Worm (Caenorhabditis elegans) whole organism, L4/young adult: Measurements from ENCODE around the gene F40A3.4.

Experiments
- W03F9.2 ChIP-seq: fragments of 150-350 bp; optimal IDR thresholded peaks from 2 replicates; lab custom pipeline; 2014; ENCODE audit warnings: missing biosample characterization, missing genetic modification characterization
- dao-5 ChIP-seq: sonication (generic microtip); optimal IDR thresholded peaks from 2 replicates; lab custom pipeline; 2016; ENCODE audit warnings: missing genotype, missing genetic modification characterization, moderate library complexity, missing compliant biosample characterization
- him-1 ChIP-seq: sonication (generic microtip); optimal IDR thresholded peaks from 2 replicates; lab custom pipeline; 2016; ENCODE audit warnings: missing genotype, missing genetic modification reagents, missing genetic modification characterization, missing compliant biosample characterization

Gene F40A3.4

DNA sequence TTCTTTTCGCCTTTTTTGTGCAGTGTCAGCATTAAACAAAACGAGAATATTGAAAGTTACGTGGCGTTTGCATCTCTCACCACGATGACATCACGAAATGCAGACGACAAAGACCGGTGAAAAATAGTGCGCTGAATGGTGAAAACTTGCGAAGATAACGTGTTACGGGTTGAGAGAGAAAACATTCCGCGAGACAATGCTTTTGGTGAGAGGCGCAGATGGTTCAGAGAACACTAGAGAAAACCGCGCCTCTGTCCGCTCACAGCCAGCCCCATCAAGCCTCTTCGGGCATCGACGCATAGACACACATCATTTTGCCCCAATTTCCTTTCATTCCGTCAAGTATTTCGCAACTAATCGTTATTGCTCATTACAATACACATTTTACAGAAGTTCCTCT, 21.0 kb upstream of the F40A3.4 start, which contains the start of the genes C37C3.9 and C37C3.18:
TSS of gene C37C3.9 (minus strand) at position 98 of the 400 bp plus-strand sequence.
TSS of gene C37C3.18 (plus strand) at position 391 of the 400 bp plus-strand sequence.
- no peak for TF ChIP-seq him-1 (tag; lab: Kevin White, UChicago)
- peak; percentile 31 for TF ChIP-seq W03F9.2 (tag; lab: Kevin White, UChicago)

DNA sequence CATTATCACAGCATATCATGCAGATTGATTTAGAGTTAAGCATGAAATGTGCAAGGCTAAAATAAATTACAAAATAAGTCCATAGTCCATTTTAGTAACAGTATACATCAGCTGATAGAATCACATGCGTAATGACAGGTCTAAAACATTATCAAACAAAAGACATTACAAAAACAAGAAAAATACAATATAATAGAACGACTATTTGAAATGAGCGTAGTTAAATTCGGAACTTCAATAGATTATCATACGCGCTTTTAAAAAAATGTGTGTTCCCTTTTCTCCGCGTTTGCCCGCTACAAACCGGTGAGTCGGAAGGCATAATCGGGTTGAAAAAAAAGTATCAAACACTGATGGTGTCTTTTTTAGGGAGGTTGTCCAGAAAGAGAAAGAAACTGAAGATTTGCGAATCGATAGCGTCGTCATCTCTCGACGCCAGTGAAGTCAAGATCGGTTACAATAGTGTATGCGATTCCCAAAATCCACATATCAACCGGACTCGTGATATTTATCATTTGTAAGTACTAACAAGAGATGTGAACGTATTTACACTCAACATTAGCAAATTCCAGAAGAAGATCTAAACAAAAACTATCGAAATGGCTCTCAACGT, 20.1 kb upstream of the F40A3.4 start, which contains the start of gene C37C3.2:
TSS of gene C37C3.2 (plus strand) at position 563 of the 613 bp plus-strand sequence.
- TF ChIP-seq him-1 (tag; lab: Kevin White, UChicago) (no peak), W03F9.2 (tag; lab: Kevin White, UChicago) (no peak), dao-5 (tag; lab: Kevin White, UChicago) (no peak)

DNA sequence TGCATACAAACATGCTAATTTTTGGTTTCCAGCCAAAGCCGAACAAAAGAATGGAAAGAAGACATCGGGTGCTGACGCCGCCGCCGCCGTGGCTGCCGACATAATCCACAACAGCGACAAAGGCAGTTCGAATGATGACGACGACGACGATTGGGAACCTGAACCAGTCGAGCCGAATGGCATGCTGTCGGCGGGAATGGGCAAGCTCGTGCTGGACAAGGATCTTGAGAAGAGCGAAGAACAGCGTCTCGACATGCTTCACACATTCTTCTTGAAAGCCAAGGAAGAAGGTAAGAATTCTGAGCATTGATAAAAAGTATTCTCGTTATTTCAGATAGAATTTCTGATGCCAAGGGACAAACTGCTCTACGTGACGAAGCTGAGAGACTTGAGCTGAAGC, 18.9 kb upstream of the F40A3.4 start:
- TF ChIP-seq W03F9.2 (tag; lab: Kevin White, UChicago) (no peak), him-1 (tag; lab: Kevin White, UChicago) (no peak), dao-5 (tag; lab: Kevin White, UChicago) (no peak)

ce11 chrV:7857931-7858330, 17.6 kb upstream of the F40A3.4 start, which contains the start of gene C37C3.1:
Gene C37C3.1, plus strand, starts transcription at chrV:7857963.
- TF ChIP-seq W03F9.2 (tag; lab: Kevin White, UChicago) (no peak), him-1 (tag; lab: Kevin White, UChicago) (no peak), dao-5 (tag; lab: Kevin White, UChicago) (no peak)

- TF ChIP-seq him-1 (tag; lab: Kevin White, UChicago) (no peak), dao-5 (tag; lab: Kevin White, UChicago) (no peak), W03F9.2 (tag; lab: Kevin White, UChicago) (no peak)
Observed at ce11 chrV:7861792-7862191, 13.8 kb upstream of the F40A3.4 start, which contains the start of gene C37C3.17. Gene C37C3.17, minus strand, starts transcription at chrV:7861892.

ce11 chrV:7863020-7863523, 12.5 kb upstream of the F40A3.4 start, which contains the start of gene C37C3.10:
Gene C37C3.10, minus strand, starts transcription at chrV:7863070.
- TF ChIP-seq W03F9.2 (tag; lab: Kevin White, UChicago) (no peak), dao-5 (tag; lab: Kevin White, UChicago) (no peak), him-1 (tag; lab: Kevin White, UChicago) (no peak)

ce11 chrV:7864663-7865062, 10.9 kb upstream of the F40A3.4 start, which contains the start of gene C37C3.11:
Gene C37C3.11, minus strand, starts transcription at chrV:7864763.
- TF ChIP-seq him-1 (tag; lab: Kevin White, UChicago): no peak
- TF ChIP-seq W03F9.2 (tag; lab: Kevin White, UChicago): no peak
- no peak for TF ChIP-seq dao-5 (tag; lab: Kevin White, UChicago)

DNA sequence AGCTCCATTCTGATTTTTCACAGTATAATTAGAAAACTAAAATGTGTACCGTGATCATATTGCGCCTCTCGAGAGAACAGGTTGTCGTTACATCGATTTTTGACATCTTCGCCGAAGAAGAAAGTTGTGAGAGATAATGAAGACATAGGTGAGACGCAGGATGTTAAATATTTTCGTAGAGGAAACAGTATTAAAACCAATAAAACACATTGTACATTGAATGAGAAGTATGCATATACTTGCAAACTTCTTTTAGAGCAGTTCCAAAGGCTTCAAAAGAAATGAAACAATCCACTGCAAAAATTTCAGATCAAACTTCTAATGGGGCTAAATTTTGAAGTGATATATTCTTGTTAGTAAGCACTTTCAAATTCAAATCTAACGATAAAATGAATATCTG, 4.8 kb upstream of the F40A3.4 start, which contains the start of gene nipi-4:
TSS of gene nipi-4 (minus strand) at position 101 of the 400 bp plus-strand sequence.
- TF ChIP-seq him-1 (tag; lab: Kevin White, UChicago) (no peak), dao-5 (tag; lab: Kevin White, UChicago) (no peak), W03F9.2 (tag; lab: Kevin White, UChicago) (no peak)

- no peak for TF ChIP-seq dao-5 (tag; lab: Kevin White, UChicago)
- TF ChIP-seq him-1 (tag; lab: Kevin White, UChicago): no peak
- no peak for TF ChIP-seq W03F9.2 (tag; lab: Kevin White, UChicago)
Observed at ce11 chrV:7872945-7873344, 2.6 kb upstream of the F40A3.4 start.

DNA sequence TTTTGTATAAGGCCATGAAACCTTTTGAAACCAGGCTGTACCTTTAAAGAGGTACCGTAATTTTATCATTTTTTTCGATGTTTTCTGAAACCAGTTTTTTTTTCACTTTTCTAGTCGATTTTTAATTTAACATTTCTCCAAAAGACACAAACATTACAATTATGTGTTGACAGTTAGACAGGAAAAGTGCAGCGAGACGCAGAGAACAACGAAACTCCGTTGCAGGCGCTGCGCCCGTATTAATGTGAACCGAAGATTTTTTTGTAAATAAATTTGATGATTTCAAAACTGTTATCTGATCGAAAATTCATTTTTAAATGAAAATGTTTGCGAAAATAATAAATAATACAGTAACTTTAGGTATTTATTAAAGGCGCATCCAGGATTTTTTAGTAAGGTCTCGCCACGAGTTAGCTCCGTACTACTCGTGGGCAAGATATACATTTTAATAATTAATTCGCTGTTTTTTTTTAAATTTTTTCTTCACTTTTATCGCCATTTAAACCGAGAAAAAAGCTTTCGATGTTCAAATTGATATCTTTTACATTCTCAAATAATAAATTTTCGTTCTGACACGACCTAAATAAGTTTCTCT, 1.4 kb downstream of the F40A3.4 start, which contains the start of gene F40A3.3:
TSS of gene F40A3.3 (plus strand) at position 564 of the 595 bp plus-strand sequence.
- TF ChIP-seq W03F9.2 (tag; lab: Kevin White, UChicago) (peak; percentile 38), dao-5 (tag; lab: Kevin White, UChicago) (no peak)

DNA sequence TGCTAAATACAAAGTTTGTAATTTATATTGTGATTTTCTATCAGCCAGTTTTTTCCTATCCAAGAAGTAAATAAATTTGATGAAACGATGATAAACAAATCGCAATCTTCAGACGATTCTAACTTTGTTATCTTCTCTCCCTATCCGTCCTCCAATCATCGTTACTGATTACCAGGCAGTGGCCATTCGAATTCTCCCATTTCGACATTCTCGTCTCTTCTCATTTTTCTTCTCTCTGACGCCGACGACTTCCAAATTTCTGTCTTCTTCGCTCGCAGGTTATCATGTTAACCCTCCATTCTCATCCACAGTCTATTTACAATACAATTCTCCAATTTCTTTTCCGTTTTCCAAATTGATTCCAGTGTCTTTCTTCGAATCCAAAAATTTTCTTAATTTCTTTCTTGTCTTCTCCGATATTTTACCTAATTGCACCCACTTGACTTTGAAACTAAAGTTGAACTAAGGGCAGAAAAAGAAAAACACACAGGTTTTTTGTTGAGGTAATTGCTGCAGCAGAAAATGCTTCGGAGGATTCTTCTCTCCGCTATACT, 2.9 kb downstream of the F40A3.4 start, which contains the start of gene F40A3.2:
TSS of gene F40A3.2 (plus strand) at position 504 of the 554 bp plus-strand sequence.
- TF ChIP-seq W03F9.2 (tag; lab: Kevin White, UChicago) (no peak), him-1 (tag; lab: Kevin White, UChicago) (no peak), dao-5 (tag; lab: Kevin White, UChicago) (no peak)

DNA sequence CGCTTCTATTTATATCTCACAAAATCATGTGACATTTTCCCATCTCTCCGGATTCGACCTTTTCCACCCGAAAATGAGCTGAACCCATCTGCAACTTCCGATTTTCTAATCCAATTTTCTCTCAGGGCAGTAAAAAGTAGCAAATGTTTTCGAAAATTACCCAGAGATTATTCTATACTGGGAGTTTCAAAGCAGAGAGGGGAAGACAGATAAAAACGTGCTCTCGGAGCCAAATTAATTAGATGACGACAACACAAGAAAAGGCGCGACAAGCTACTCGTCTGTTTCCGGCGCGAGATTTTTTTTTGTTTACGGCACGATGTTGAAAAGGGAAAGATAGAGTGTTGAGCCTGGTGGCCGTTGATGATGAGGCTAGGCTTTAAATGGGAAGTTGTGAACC, 8.9 kb downstream of the F40A3.4 start:
- TF ChIP-seq dao-5 (tag; lab: Kevin White, UChicago) (no peak), him-1 (tag; lab: Kevin White, UChicago) (no peak), W03F9.2 (tag; lab: Kevin White, UChicago) (no peak)

ce11 chrV:7888036-7888435, 12.5 kb downstream of the F40A3.4 start:
- TF ChIP-seq him-1 (tag; lab: Kevin White, UChicago): no peak
- TF ChIP-seq dao-5 (tag; lab: Kevin White, UChicago): no peak
- no peak for TF ChIP-seq W03F9.2 (tag; lab: Kevin White, UChicago)
